Worm (Caenorhabditis elegans) whole organism, early embryonic: ENCODE data around the gene F14D2.14.

Source experiments
- B0310.2 ChIP-seq: sonication (generic microtip); optimal IDR thresholded peaks from 2 replicates; lab custom pipeline; 2016; ENCODE audit warnings: mild to moderate bottlenecking, missing genetic modification characterization, missing compliant biosample characterization
- F13C5.2 ChIP-seq: sonication (generic microtip); optimal IDR thresholded peaks from 2 replicates; lab custom pipeline; 2017; ENCODE audit warnings: mild to moderate bottlenecking, missing genetic modification characterization, inconsistent platforms, missing compliant biosample characterization
- aly-1 ChIP-seq: sonication (generic microtip); optimal IDR thresholded peaks from 2 replicates; lab custom pipeline; 2016; ENCODE audit warnings: missing genetic modification characterization, missing compliant biosample characterization
- ama-1 ChIP-seq: fragments of 150-350 bp; optimal IDR thresholded peaks from 2 replicates; lab custom pipeline; 2014
- ceh-13 ChIP-seq: fragments of 200-800 bp; sonication (Bioruptor generic); optimal IDR thresholded peaks from 2 replicates; lab custom pipeline; 2018; ENCODE audit warnings: mild to moderate bottlenecking, missing genetic modification characterization, missing compliant biosample characterization
- ceh-36 ChIP-seq: sonication (generic microtip); optimal IDR thresholded peaks from 2 replicates; lab custom pipeline; 2016; ENCODE audit warnings: missing genetic modification characterization, inconsistent platforms, missing compliant biosample characterization
- ets-7 ChIP-seq: sonication (generic microtip); optimal IDR thresholded peaks from 2 replicates; lab custom pipeline; 2016; ENCODE audit warnings: missing genotype, missing genetic modification characterization, missing compliant biosample characterization
- flt-1 ChIP-seq: fragments of 200-800 bp; sonication (Bioruptor generic); IDR thresholded peaks from 2 replicates; pipeline ENCODE4 v1.3.6; 2022; ENCODE audit warnings: missing genetic modification characterization, missing compliant biosample characterization
- hmbx-1 ChIP-seq: sonication (generic microtip); optimal IDR thresholded peaks from 2 replicates; lab custom pipeline; 2016; ENCODE audit warnings: mild to moderate bottlenecking, missing genetic modification characterization, missing compliant biosample characterization
- hmg-4 ChIP-seq: fragments of 200-800 bp; sonication (Bioruptor generic); optimal IDR thresholded peaks from 2 replicates; lab custom pipeline; 2018; ENCODE audit warnings: mild to moderate bottlenecking, missing genetic modification characterization, missing compliant biosample characterization
- hnd-1 ChIP-seq: sonication (generic microtip); optimal IDR thresholded peaks from 2 replicates; lab custom pipeline; 2016; ENCODE audit warnings: missing genetic modification characterization, missing compliant biosample characterization
- pes-1 ChIP-seq: fragments of 200-800 bp; sonication (Bioruptor generic); IDR thresholded peaks from 2 replicates; pipeline ENCODE4 v1.3.6; 2022; ENCODE audit warnings: missing genetic modification reagents, missing genetic modification characterization, missing compliant biosample characterization
- scrt-1 ChIP-seq: fragments of 200-800 bp; sonication (Bioruptor generic); IDR thresholded peaks from 2 replicates; pipeline ENCODE4 v1.3.6; 2022; ENCODE audit warnings: missing genetic modification characterization, missing compliant biosample characterization
- sea-1 ChIP-seq: fragments of 200-800 bp; sonication (Bioruptor generic); conservative IDR thresholded peaks from 2 replicates; pipeline ENCODE4 v1.3.6; 2022; ENCODE audit warnings: missing genetic modification characterization, missing compliant biosample characterization
- tbx-11 ChIP-seq: fragments of 200-800 bp; sonication (Bioruptor generic); IDR thresholded peaks from 2 replicates; pipeline ENCODE4 v1.3.6; 2022; ENCODE audit warnings: missing genetic modification characterization, missing compliant biosample characterization
- tbx-37 ChIP-seq: fragments of 200-800 bp; sonication (Bioruptor generic); conservative IDR thresholded peaks from 2 replicates; pipeline ENCODE4 v1.3.6; 2022; ENCODE audit warnings: missing genetic modification reagents, missing genetic modification characterization, missing compliant biosample characterization
- tra-4 ChIP-seq: sonication (generic microtip); optimal IDR thresholded peaks from 2 replicates; lab custom pipeline; 2017; ENCODE audit warnings: missing genetic modification characterization, missing compliant biosample characterization

The F14D2.14 gene

DNA sequence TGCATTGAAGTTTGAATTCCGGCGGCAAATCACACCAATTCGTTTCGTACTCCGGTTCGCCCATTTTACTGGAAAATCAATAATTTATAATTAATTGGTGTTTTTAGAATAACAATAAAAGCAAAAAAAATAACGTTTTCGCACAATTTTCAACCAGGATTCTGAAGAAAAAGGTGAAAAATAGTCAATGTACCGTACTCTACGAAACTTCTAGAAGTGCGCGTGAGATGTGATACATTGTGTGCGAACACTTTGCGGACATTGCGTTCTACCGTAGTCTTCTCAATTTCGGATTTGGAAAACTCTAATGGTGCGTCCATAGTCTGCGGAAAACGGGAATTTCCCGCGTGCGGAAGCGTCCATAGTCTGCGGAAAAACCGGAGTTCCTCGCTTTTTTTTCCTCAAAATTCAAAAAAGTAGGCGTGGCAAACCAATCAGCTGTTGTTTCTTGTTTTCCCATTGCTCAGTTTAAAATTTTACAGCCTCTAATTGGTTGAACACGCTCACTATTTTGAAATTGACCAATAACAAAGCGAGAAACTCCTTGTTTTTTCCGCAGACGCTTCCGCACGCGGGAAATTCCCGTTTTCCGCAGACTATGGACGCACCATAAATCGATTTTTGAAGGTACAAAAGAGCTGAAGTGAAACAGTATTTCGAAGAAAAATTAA lies at the start of gene F14D2.14, which contains the start of gene bath-29:
F14D2.14 (minus strand) TSS at position 51 of the 671 bp plus-strand sequence.
bath-29 (plus strand) TSS at position 621 of the 671 bp plus-strand sequence.
- TF ChIP-seq flt-1, result no peak
- TF ChIP-seq pes-1, result no peak
- no peak for TF ChIP-seq sea-1 (GFP tag; lab: Robert Waterston, UW)
- no peak for TF ChIP-seq ceh-36 (tag; lab: Kevin White, UChicago)
- TF ChIP-seq ceh-13 (GFP tag; lab: Kevin White, UChicago), result no peak
- no peak for TF ChIP-seq F13C5.2 (tag; lab: Kevin White, UChicago)
- TF ChIP-seq hmbx-1 (tag; lab: Kevin White, UChicago), result no peak
- no peak for TF ChIP-seq ama-1 (lab: Kevin White, UChicago)
- TF ChIP-seq tbx-11, result no peak

ce11 chrII:3395484-3395883 lies 47.7 kb upstream of the F14D2.14 start, which contains the start of gene nep-20:
nep-20 (minus strand) TSS chrII:3395584.
- TF ChIP-seq B0310.2 (tag; lab: Kevin White, UChicago) (no peak), scrt-1 (GFP tag; lab: Robert Waterston, UW) (no peak), sea-1 (GFP tag; lab: Robert Waterston, UW) (no peak), hnd-1 (tag; lab: Kevin White, UChicago) (no peak), hmg-4 (GFP tag; lab: Kevin White, UChicago) (no peak), ceh-13 (GFP tag; lab: Kevin White, UChicago) (no peak)

- no peak for TF ChIP-seq F13C5.2 (tag; lab: Kevin White, UChicago)
- TF ChIP-seq hnd-1 (tag; lab: Kevin White, UChicago), result no peak
- TF ChIP-seq hmg-4 (GFP tag; lab: Kevin White, UChicago), result no peak
- TF ChIP-seq flt-1, result no peak
- TF ChIP-seq ceh-36 (tag; lab: Kevin White, UChicago), result no peak
- TF ChIP-seq pes-1, result no peak
Observed at ce11 chrII:3387503-3387902, 39.7 kb upstream of the F14D2.14 start, which contains the start of gene T06D4.6. T06D4.6 (minus strand) TSS chrII:3387603.

DNA sequence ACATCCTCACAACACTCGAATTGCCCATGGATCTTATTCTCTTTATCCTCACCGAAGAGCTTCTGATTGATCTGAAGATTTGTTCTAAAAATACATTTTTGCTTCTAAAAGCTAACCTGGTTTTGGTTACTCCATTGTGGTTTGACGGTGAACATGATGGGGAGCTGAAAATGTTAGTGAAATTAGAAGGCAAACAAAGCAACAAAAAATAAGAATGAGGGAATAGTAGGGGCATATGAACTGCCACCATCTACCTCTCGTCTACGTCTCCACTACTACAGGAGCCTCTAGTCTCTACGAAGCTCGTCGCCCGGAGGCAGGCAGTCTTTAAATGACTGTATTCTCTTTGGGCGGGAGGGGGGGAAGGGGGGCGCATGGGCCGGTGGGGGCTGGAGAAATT lies 37.9 kb upstream of the F14D2.14 start, which contains the start of gene T06D4.2:
T06D4.2 (minus strand) TSS at position 170 of the 400 bp plus-strand sequence.
- no peak for TF ChIP-seq hmbx-1 (tag; lab: Kevin White, UChicago)
- TF ChIP-seq F13C5.2 (tag; lab: Kevin White, UChicago), result no peak
- no peak for TF ChIP-seq hmg-4 (GFP tag; lab: Kevin White, UChicago)
- TF ChIP-seq hnd-1 (tag; lab: Kevin White, UChicago), result no peak
- no peak for TF ChIP-seq tra-4 (tag; lab: Kevin White, UChicago)
- TF ChIP-seq ets-7 (tag; lab: Kevin White, UChicago), result no peak
- TF ChIP-seq ama-1 (lab: Kevin White, UChicago), result no peak
- TF ChIP-seq pes-1, result no peak
- TF ChIP-seq tbx-37 (GFP tag; lab: Robert Waterston, UW), result no peak
- no peak for TF ChIP-seq B0310.2 (tag; lab: Kevin White, UChicago)
- no peak for TF ChIP-seq aly-1 (tag; lab: Kevin White, UChicago)
- no peak for TF ChIP-seq ceh-13 (GFP tag; lab: Kevin White, UChicago)

- no peak for TF ChIP-seq hmbx-1 (tag; lab: Kevin White, UChicago)
- TF ChIP-seq flt-1, result no peak
- TF ChIP-seq pes-1, result no peak
- no peak for TF ChIP-seq ama-1 (lab: Kevin White, UChicago)
- no peak for TF ChIP-seq B0310.2 (tag; lab: Kevin White, UChicago)
- no peak for TF ChIP-seq hnd-1 (tag; lab: Kevin White, UChicago)
- no peak for TF ChIP-seq tbx-11
- TF ChIP-seq hmg-4 (GFP tag; lab: Kevin White, UChicago), result no peak
Observed at ce11 chrII:3383116-3383515, 35.3 kb upstream of the F14D2.14 start.

DNA sequence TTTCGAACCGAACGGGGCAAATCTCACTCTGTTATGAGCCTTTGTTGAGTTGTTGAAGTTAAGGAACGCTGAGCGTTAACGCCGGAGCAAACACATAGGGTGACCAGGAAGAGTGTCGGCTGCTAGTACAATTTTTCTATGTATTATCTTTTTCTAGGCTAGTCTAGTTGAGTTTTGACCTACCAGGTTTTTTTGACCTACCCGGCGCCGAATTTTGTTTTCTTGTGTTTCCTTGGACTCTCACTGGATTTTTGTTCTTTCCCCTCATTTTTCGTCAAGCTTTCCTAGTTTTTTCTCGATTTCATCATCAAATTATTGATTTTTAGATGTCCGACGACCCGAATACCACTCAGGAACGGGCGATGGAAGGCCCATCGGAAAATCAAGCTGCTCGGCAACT lies 33.7 kb upstream of the F14D2.14 start, which contains the start of gene T06D4.1:
T06D4.1 (plus strand) TSS at position 321 of the 400 bp plus-strand sequence.
- no peak for TF ChIP-seq ceh-36 (tag; lab: Kevin White, UChicago)
- TF ChIP-seq ets-7 (tag; lab: Kevin White, UChicago), result no peak
- TF ChIP-seq flt-1, result no peak
- no peak for TF ChIP-seq scrt-1 (GFP tag; lab: Robert Waterston, UW)
- TF ChIP-seq ama-1 (lab: Kevin White, UChicago), result no peak
- TF ChIP-seq pes-1, result no peak
- no peak for TF ChIP-seq hnd-1 (tag; lab: Kevin White, UChicago)
- TF ChIP-seq hmbx-1 (tag; lab: Kevin White, UChicago), result no peak
- no peak for TF ChIP-seq F13C5.2 (tag; lab: Kevin White, UChicago)
- no peak for TF ChIP-seq aly-1 (tag; lab: Kevin White, UChicago)
- no peak for TF ChIP-seq tra-4 (tag; lab: Kevin White, UChicago)
- TF ChIP-seq ceh-13 (GFP tag; lab: Kevin White, UChicago), result no peak
- no peak for TF ChIP-seq tbx-37 (GFP tag; lab: Robert Waterston, UW)
- TF ChIP-seq B0310.2 (tag; lab: Kevin White, UChicago), result no peak
- TF ChIP-seq hmg-4 (GFP tag; lab: Kevin White, UChicago), result no peak
- TF ChIP-seq tbx-11, result no peak
- no peak for TF ChIP-seq sea-1 (GFP tag; lab: Robert Waterston, UW)

DNA sequence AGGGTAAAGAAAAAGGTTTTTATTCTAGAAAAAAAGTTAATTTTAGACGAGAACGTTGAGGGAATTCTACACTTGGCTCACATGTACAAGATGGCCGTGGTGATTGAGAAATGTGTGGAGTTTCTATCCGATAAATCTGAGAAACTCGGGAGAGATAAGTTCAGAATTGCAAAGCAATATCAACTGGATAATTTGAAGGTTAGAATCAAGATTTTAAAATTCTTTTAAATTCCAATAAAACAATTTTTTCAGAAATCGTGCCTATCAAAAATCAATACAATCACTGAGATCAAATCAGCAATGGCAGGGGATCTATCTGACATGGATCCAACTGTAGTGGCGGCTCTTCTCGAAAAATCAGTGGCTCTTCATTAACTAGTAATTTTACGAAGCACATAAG lies 30.5 kb upstream of the F14D2.14 start, which contains the start of gene Y49F6C.2:
Y49F6C.2 (plus strand) TSS at position 301 of the 400 bp plus-strand sequence.
- no peak for TF ChIP-seq ama-1 (lab: Kevin White, UChicago)
- no peak for TF ChIP-seq hnd-1 (tag; lab: Kevin White, UChicago)
